Worm (Caenorhabditis elegans): ENCODE results near the gene strd-1.

Gene strd-1

DNA sequence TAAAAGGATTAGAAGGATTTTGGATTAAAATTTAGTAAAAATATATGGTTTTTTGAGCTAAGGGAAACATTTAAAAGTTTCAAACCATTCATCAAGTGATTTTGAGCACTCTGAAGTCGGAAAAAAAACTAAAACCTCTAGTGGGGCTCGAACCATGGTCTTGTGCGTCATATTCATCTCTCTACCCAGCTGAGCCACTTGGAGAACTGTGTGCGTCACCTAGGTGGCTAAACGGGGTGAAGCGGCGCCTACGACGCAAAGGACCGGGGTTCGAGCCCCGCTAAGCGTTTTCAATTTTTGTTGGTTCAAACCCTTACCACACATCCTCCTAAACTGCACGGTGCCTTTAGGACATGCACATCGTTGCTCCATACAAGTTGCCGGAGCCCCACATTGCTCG, 13.1 kb downstream of the strd-1 start:
- TF ChIP-seq nhr-237 (tag; optimal IDR thresholded peaks at IDR 0.05) (no peak), unc-39 (tag; optimal IDR thresholded peaks at IDR 0.05) (no peak), lsy-12 (tag; optimal IDR thresholded peaks at IDR 0.05) (no peak), nhr-12 (tag; optimal IDR thresholded peaks at IDR 0.05) (no peak), mdl-1 (tag; optimal IDR thresholded peaks at IDR 0.05) (no peak), elt-1 (tag; optimal IDR thresholded peaks at IDR 0.05) (no peak), nhr-25 (tag; optimal IDR thresholded peaks at IDR 0.05) (no peak), R02D3.7 (tag; optimal IDR thresholded peaks at IDR 0.05) (no peak), unc-62 (GFP tag; optimal IDR thresholded peaks at IDR 0.05) (no peak), egl-27 (tag; optimal IDR thresholded peaks at IDR 0.05) (no peak)

DNA sequence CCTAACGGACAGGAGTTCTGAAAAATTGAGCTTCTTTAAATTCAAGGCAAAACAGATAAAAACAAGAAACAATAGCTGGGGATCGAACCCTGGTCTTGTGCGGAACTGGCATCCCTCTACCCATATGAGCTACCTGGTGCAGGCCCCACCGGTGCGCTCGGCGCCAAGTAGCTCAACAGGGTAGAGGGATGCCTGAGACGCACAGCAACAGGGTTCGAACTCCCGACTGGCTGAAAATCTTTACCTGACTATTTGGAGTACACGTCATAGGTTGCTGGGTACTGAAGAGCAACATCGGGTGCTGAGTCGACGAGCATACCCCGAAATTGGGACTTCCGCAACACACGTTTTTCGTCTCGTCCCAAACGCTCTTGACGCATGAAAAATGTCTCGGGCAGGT, 15.7 kb downstream of the strd-1 start:
- TF ChIP-seq R02D3.7 (tag; optimal IDR thresholded peaks at IDR 0.05): no peak

DNA sequence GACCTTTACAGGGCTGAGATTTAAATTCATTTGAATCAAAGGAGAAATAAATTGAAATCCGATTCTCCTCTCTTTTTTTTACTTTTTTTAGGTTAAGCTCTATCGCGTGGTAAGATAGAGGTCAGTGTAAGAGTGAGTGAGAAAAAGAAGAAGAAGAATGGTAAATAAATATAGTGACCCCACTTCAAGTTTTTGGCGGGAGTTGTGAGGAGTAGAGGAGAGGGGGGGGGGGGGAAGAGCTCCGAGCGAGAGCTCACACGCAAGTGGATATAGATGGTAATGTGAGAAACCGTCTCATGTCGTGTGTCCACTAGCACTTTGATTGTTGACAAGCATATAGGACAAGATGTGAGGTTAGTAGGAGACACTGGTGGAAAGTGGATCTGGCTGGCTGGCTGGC, 19.8 kb downstream of the strd-1 start, which contains the start of gene W05B2.2:
TSS of gene W05B2.2 (minus strand) at position 101 of the 400 bp plus-strand sequence.
- no peak for TF ChIP-seq snpc-4 (tag; optimal IDR thresholded peaks at IDR 0.05)
- no peak for TF ChIP-seq sea-2 (GFP tag; optimal IDR thresholded peaks at IDR 0.05)
- no peak for TF ChIP-seq lin-39 (tag; optimal IDR thresholded peaks at IDR 0.05)
- no peak for TF ChIP-seq jun-1 (tag; optimal IDR thresholded peaks at IDR 0.05)
- TF ChIP-seq nfya-1 (tag; optimal IDR thresholded peaks at IDR 0.05; ENCODE audit: insufficient read depth): no peak
- TF ChIP-seq nhr-11 (tag; optimal IDR thresholded peaks at IDR 0.05): no peak
- TF ChIP-seq fos-1 (tag; optimal IDR thresholded peaks at IDR 0.05): no peak
- TF ChIP-seq daf-12 (tag; optimal IDR thresholded peaks at IDR 0.05): no peak
- no peak for TF ChIP-seq unc-39 (tag; optimal IDR thresholded peaks at IDR 0.05)
- TF ChIP-seq elt-2 (tag; optimal IDR thresholded peaks at IDR 0.05): no peak
- TF ChIP-seq ztf-4 (tag; optimal IDR thresholded peaks at IDR 0.05): no peak
- no peak for TF ChIP-seq nhr-237 (tag; optimal IDR thresholded peaks at IDR 0.05)
- no peak for TF ChIP-seq ceh-28 (tag; optimal IDR thresholded peaks at IDR 0.05)

DNA sequence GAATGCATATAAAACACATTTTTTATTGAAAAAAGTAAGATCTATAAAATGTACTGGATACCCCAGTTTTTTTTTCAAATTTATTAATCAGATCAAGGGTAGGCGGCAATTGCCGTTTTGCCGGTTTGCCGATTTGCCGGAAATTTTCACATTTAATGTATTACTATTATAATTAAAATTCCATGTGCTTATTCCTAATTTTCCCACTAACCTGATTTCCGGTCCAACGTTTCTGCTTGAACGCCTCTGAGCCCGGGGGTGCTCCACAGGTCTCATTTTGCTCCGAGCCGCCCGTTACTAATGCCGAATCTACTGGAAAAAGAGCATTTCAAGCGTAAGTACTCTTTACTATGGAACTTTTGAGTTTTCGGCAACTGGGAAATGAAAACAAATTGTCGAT, 22.4 kb downstream of the strd-1 start, which contains the start of gene dhc-4:
TSS of gene dhc-4 (plus strand) at position 301 of the 400 bp plus-strand sequence.
- TF ChIP-seq egl-5 (tag; optimal IDR thresholded peaks at IDR 0.05): no peak
- TF ChIP-seq sea-2 (GFP tag; optimal IDR thresholded peaks at IDR 0.05): no peak
- TF ChIP-seq eor-1 (tag; optimal IDR thresholded peaks at IDR 0.05): no peak
- TF ChIP-seq snpc-4 (tag; optimal IDR thresholded peaks at IDR 0.05): no peak
- no peak for TF ChIP-seq elt-2 (tag; optimal IDR thresholded peaks at IDR 0.05)
- no peak for TF ChIP-seq ZK546.5 (tag; optimal IDR thresholded peaks at IDR 0.05)
- TF ChIP-seq nhr-11 (tag; optimal IDR thresholded peaks at IDR 0.05): no peak
- no peak for TF ChIP-seq ceh-16 (tag; optimal IDR thresholded peaks at IDR 0.05)
- no peak for TF ChIP-seq tbx-2 (tag; optimal IDR thresholded peaks at IDR 0.05)
- no peak for TF ChIP-seq mdl-1 (tag; optimal IDR thresholded peaks at IDR 0.05)
- no peak for TF ChIP-seq nhr-23 (tag; optimal IDR thresholded peaks at IDR 0.05)
- TF ChIP-seq elt-1 (tag; optimal IDR thresholded peaks at IDR 0.05): no peak
- TF ChIP-seq fkh-10 (GFP tag; optimal IDR thresholded peaks at IDR 0.05): no peak
- TF ChIP-seq lin-15B (tag; optimal IDR thresholded peaks at IDR 0.05): no peak
- TF ChIP-seq nhr-237 (tag; optimal IDR thresholded peaks at IDR 0.05): no peak

DNA sequence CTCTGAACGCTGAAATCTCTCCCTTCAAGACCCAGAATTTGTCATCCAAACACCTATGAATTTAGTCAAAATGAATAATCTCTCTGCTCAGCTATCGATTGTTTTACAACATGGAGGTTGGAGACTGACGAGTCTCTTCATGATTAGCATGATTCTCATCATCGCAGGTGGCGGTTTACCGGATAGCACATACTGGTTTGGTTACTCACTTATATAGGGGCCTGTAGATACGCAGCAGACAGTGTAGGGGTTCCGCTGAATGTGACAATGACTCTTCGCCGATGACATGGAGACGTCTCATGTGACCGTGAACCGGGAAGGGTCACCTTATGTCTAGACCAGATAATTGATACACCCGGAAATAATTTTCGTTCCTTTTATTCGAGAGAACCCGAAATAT, 29.3 kb downstream of the strd-1 start:
- TF ChIP-seq ceh-28 (tag; optimal IDR thresholded peaks at IDR 0.05) (no peak), pqm-1 (tag; optimal IDR thresholded peaks at IDR 0.05) (no peak), skn-1 (tag; optimal IDR thresholded peaks at IDR 0.05) (no peak), elt-3 (tag; optimal IDR thresholded peaks at IDR 0.05) (no peak), lin-39 (tag; optimal IDR thresholded peaks at IDR 0.05) (no peak), mml-1 (tag; optimal IDR thresholded peaks at IDR 0.05) (no peak), hmg-11 (tag; optimal IDR thresholded peaks at IDR 0.05) (no peak), mdl-1 (tag; optimal IDR thresholded peaks at IDR 0.05) (no peak), nhr-43 (tag; optimal IDR thresholded peaks at IDR 0.05; ENCODE audit: poor library complexity, severe bottlenecking) (no peak), nhr-67 (tag; optimal IDR thresholded peaks at IDR 0.05) (no peak), elt-1 (tag; optimal IDR thresholded peaks at IDR 0.05) (no peak), elt-2 (tag; optimal IDR thresholded peaks at IDR 0.05) (no peak), ZK546.5 (tag; optimal IDR thresholded peaks at IDR 0.05) (no peak), egl-27 (tag; optimal IDR thresholded peaks at IDR 0.05) (no peak), fkh-10 (GFP tag; optimal IDR thresholded peaks at IDR 0.05) (no peak), fos-1 (tag; optimal IDR thresholded peaks at IDR 0.05) (no peak)
